Worm (Caenorhabditis elegans) whole organism, L4 larva: Measurements from ENCODE around the gene nlp-55.
A peak's percentile ranks its signal among the peaks of the same experiment; 100 is the strongest.

ENCODE experiments used
- F10B5.3 ChIP-seq: sonication (generic microtip); optimal IDR thresholded peaks from 2 replicates; lab custom pipeline; 2016; ENCODE audit warnings: mild to moderate bottlenecking, missing genetic modification characterization, missing compliant biosample characterization
- F26F4.8 ChIP-seq: fragments of 200-800 bp; sonication (Bioruptor generic); conservative IDR thresholded peaks from 2 replicates; pipeline ENCODE4 v1.3.6; 2022; ENCODE audit warnings: missing genetic modification characterization, missing compliant biosample characterization
- R02D3.7 ChIP-seq: fragments of 150-350 bp; sonication (generic microtip); optimal IDR thresholded peaks from 3 replicates; lab custom pipeline; 2014; ENCODE audit warnings: missing biosample characterization, missing genetic modification characterization
- T20F7.1 ChIP-seq: fragments of 200-800 bp; sonication (Bioruptor generic); optimal IDR thresholded peaks from 2 replicates; lab custom pipeline; 2018; ENCODE audit warnings: mild to moderate bottlenecking, missing genetic modification characterization, missing compliant biosample characterization
- Y48G9A.11 ChIP-seq: fragments of 200-800 bp; sonication (Bioruptor generic); IDR thresholded peaks from 2 replicates; pipeline ENCODE4 v1.3.6; 2022; ENCODE audit warnings: missing genetic modification reagents, missing genetic modification characterization, missing compliant biosample characterization
- Y75B8A.6 ChIP-seq: fragments of 200-800 bp; sonication (Bioruptor generic); IDR thresholded peaks from 2 replicates; pipeline ENCODE4 v1.3.6; 2022; ENCODE audit warnings: missing genetic modification reagents, missing genetic modification characterization, missing compliant biosample characterization
- attf-4 ChIP-seq: sonication (generic microtip); optimal IDR thresholded peaks from 3 replicates; lab custom pipeline; 2017; ENCODE audit warnings: missing biosample characterization, missing genetic modification characterization
- ceh-20 ChIP-seq: fragments of 200-800 bp; sonication (Bioruptor generic); IDR thresholded peaks from 2 replicates; pipeline ENCODE4 v1.3.6; 2022; ENCODE audit warnings: missing genetic modification reagents, missing genetic modification characterization, missing compliant biosample characterization
- ceh-62 ChIP-seq: sonication (generic microtip); optimal IDR thresholded peaks from 2 replicates; lab custom pipeline; 2017; ENCODE audit warnings: missing biosample characterization, missing genetic modification characterization
- ctbp-1 ChIP-seq: fragments of 200-800 bp; sonication (Bioruptor generic); IDR thresholded peaks from 2 replicates; pipeline ENCODE4 v1.3.6; 2022; ENCODE audit warnings: missing genetic modification reagents, missing genetic modification characterization, missing compliant biosample characterization
- daf-16 ChIP-seq, 3 experiments: sonication (generic microtip); optimal IDR thresholded peaks; 2 replicates each; lab custom pipeline; 2016 to 2017; ENCODE audit warnings: missing genetic modification characterization in 3 of 3, missing genetic modification reagents in 3 of 3, mild to moderate bottlenecking in 2 of 3, missing compliant biosample characterization in 2 of 3, missing biosample characterization in 1 of 3, moderate library complexity in 1 of 3
- daf-19 ChIP-seq: fragments of 200-800 bp; sonication (Bioruptor generic); conservative IDR thresholded peaks from 2 replicates; pipeline ENCODE4 v1.3.6; 2022; ENCODE audit warnings: missing genetic modification characterization, missing compliant biosample characterization
- daf-8 ChIP-seq: fragments of 200-800 bp; sonication (Bioruptor generic); IDR thresholded peaks from 2 replicates; pipeline ENCODE4 v1.3.6; 2022; ENCODE audit warnings: missing genetic modification characterization, missing compliant biosample characterization
- dpl-1 ChIP-seq: fragments of 150-350 bp; optimal IDR thresholded peaks from 2 replicates; lab custom pipeline; 2014; ENCODE audit warnings: missing biosample characterization, missing genetic modification reagents, missing genetic modification characterization
- duxl-1 ChIP-seq: sonication (generic microtip); optimal IDR thresholded peaks from 2 replicates; lab custom pipeline; 2016; ENCODE audit warnings: mild to moderate bottlenecking, missing genetic modification characterization, moderate library complexity, missing compliant biosample characterization; ENCODE audit not compliant: poor library complexity
- dve-1 ChIP-seq: sonication (generic microtip); optimal IDR thresholded peaks from 2 replicates; lab custom pipeline; 2017; ENCODE audit warnings: antibody characterized with exemption, mild to moderate bottlenecking, missing genetic modification characterization, missing compliant biosample characterization; ENCODE audit not compliant: insufficient read depth
- hif-1 ChIP-seq, 2 experiments: sonication (generic microtip); optimal IDR thresholded peaks; 2 replicates each; lab custom pipeline; 2016 to 2017; ENCODE audit warnings: missing compliant biosample characterization in 2 of 2, missing genetic modification characterization in 2 of 2, missing genetic modification reagents in 2 of 2, missing genotype in 2 of 2, mild to moderate bottlenecking in 1 of 2
- lin-38 ChIP-seq: fragments of 200-800 bp; sonication (Bioruptor generic); IDR thresholded peaks from 2 replicates; pipeline ENCODE4 v1.3.6; 2022; ENCODE audit warnings: missing genetic modification reagents, missing genetic modification characterization, missing compliant biosample characterization
- lir-3 ChIP-seq: sonication (generic microtip); optimal IDR thresholded peaks from 2 replicates; lab custom pipeline; 2016; ENCODE audit warnings: mild to moderate bottlenecking, missing genetic modification characterization, missing compliant biosample characterization
- lsy-2 ChIP-seq, 2 experiments: fragments of 150-350 bp in 1 of 2; sonication (generic microtip) in 1 of 2; optimal IDR thresholded peaks; 2 replicates each; lab custom pipeline; 2014 to 2017; ENCODE audit warnings: missing biosample characterization in 2 of 2, missing genetic modification characterization in 2 of 2
- mdt-29 ChIP-seq: fragments of 200-800 bp; sonication (Bioruptor generic); IDR thresholded peaks from 2 replicates; pipeline ENCODE4 v1.3.6; 2022; ENCODE audit warnings: missing genetic modification reagents, missing genetic modification characterization, missing compliant biosample characterization
- mep-1 ChIP-seq: fragments of 150-350 bp; sonication (generic microtip); optimal IDR thresholded peaks from 3 replicates; lab custom pipeline; 2014; ENCODE audit warnings: missing biosample characterization, missing genetic modification characterization
- mes-2 ChIP-seq: sonication (generic microtip); optimal IDR thresholded peaks from 2 replicates; lab custom pipeline; 2016; ENCODE audit warnings: missing genotype, mild to moderate bottlenecking, missing genetic modification characterization, missing compliant biosample characterization; ENCODE audit not compliant: poor library complexity, severe bottlenecking
- mxl-2 ChIP-seq: fragments of 200-800 bp; sonication (Bioruptor generic); conservative IDR thresholded peaks from 2 replicates; pipeline ENCODE4 v1.3.6; 2022; ENCODE audit warnings: missing genetic modification reagents, missing genetic modification characterization, missing compliant biosample characterization
- nhr-10 ChIP-seq: fragments of 150-350 bp; optimal IDR thresholded peaks from 2 replicates; lab custom pipeline; 2014; ENCODE audit warnings: missing biosample characterization, missing genetic modification characterization
- nhr-11 ChIP-seq: fragments of 150-350 bp; optimal IDR thresholded peaks from 2 replicates; lab custom pipeline; 2014; ENCODE audit warnings: missing biosample characterization, missing genetic modification characterization
- nhr-237 ChIP-seq: sonication (generic microtip); optimal IDR thresholded peaks from 2 replicates; lab custom pipeline; 2017; ENCODE audit warnings: missing biosample characterization, missing genetic modification characterization
- nhr-28 ChIP-seq: fragments of 150-350 bp; optimal IDR thresholded peaks from 2 replicates; lab custom pipeline; 2014; ENCODE audit warnings: missing biosample characterization, missing genetic modification characterization
- pha-4 ChIP-seq, 2 experiments: fragments of 150-350 bp in 1 of 2; fragments of 200-800 bp in 1 of 2; sonication (Bioruptor generic) in 1 of 2; IDR thresholded peaks in 1 of 2; optimal IDR thresholded peaks in 1 of 2; 2 replicates each; pipeline versions ENCODE4 v1.3.6 to Lab custom; 2014 to 2022; ENCODE audit warnings: missing genetic modification characterization in 2 of 2, missing genetic modification reagents in 2 of 2, missing biosample characterization in 1 of 2, missing compliant biosample characterization in 1 of 2
- rbr-2 ChIP-seq: sonication (generic microtip); optimal IDR thresholded peaks from 2 replicates; lab custom pipeline; 2016; ENCODE audit warnings: missing genotype, missing genetic modification characterization, missing compliant biosample characterization
- sdz-12 ChIP-seq: fragments of 200-800 bp; sonication (Bioruptor generic); optimal IDR thresholded peaks from 2 replicates; lab custom pipeline; 2018; ENCODE audit warnings: mild to moderate bottlenecking, missing genetic modification characterization, missing compliant biosample characterization
- set-16 ChIP-seq: fragments of 200-800 bp; sonication (Bioruptor generic); IDR thresholded peaks from 2 replicates; pipeline ENCODE4 v1.3.6; 2022; ENCODE audit warnings: missing genetic modification reagents, missing genetic modification characterization, missing compliant biosample characterization
- snpc-4 ChIP-seq: fragments of 150-350 bp; optimal IDR thresholded peaks from 2 replicates; lab custom pipeline; 2014; ENCODE audit warnings: missing biosample characterization, missing genetic modification characterization
- spr-3 ChIP-seq: fragments of 200-800 bp; sonication (Bioruptor generic); optimal IDR thresholded peaks from 2 replicates; lab custom pipeline; 2018; ENCODE audit warnings: mild to moderate bottlenecking, missing genetic modification characterization, missing compliant biosample characterization
- tag-97 ChIP-seq: fragments of 200-800 bp; sonication (Bioruptor generic); IDR thresholded peaks from 2 replicates; pipeline ENCODE4 v1.3.6; 2022; ENCODE audit warnings: missing genetic modification characterization, missing compliant biosample characterization
- unc-130 ChIP-seq: sonication (generic microtip); optimal IDR thresholded peaks from 2 replicates; lab custom pipeline; 2016; ENCODE audit warnings: missing genetic modification reagents, missing genetic modification characterization, missing compliant biosample characterization
- unc-39 ChIP-seq: sonication (generic microtip); optimal IDR thresholded peaks from 2 replicates; lab custom pipeline; 2017; ENCODE audit warnings: missing biosample characterization, missing genetic modification characterization
- zfp-3 ChIP-seq: fragments of 200-800 bp; sonication (Bioruptor generic); conservative IDR thresholded peaks from 2 replicates; pipeline ENCODE4 v1.3.6; 2022; ENCODE audit warnings: missing genetic modification reagents, missing genetic modification characterization, missing compliant biosample characterization
- ztf-11 ChIP-seq: fragments of 150-350 bp; optimal IDR thresholded peaks from 2 replicates; lab custom pipeline; 2014; ENCODE audit warnings: missing biosample characterization, missing genetic modification characterization

Gene nlp-55

DNA sequence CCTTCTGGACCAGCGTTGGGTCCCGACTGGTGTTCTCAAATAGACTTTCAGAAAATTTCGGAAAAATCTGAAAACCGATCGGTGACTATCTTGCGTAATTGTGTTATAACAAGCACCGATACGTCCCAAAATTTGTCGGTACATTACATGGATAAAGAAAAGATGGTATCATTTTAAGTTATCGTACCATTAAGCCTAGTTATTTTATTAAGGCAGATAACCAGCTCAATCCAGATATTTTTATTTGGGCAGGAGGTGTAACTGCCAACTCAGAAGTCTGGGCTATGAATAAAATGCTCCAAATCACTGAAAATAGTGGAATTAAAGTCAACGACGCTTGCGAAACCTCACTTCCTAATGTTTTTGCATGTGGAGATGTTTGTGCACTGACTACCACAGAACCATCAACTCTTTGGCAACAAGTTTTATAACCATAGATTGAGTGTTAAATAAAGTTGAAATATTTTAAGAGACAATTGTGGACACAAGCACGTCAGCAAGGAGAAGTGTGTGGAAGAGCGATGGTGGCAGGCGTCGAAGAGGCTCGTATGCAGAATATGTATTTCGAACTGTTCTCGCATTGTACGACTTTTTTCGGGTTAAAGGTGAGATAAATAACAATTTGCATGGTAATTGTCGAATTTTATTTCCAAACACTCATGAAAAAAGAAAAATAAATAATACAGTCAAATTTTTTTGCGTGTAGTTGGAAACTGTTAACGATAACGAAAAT lies 31.2 kb upstream of the nlp-55 start (continued):
- TF ChIP-seq tag-97 (GFP tag; lab: Robert Waterston, UW) (no peak), daf-8 (GFP tag; lab: Robert Waterston, UW) (no peak), snpc-4 (tag; lab: Kevin White, UChicago) (no peak), nhr-11 (no peak), lin-38 (GFP tag; lab: Robert Waterston, UW) (peak; percentile 57), F26F4.8 (no peak), attf-4 (no peak), Y48G9A.11 (GFP tag; lab: Robert Waterston, UW) (no peak), ceh-20 (GFP tag; lab: Robert Waterston, UW) (no peak), pha-4 (GFP tag; IDR thresholded peaks at IDR 0.05; lab: Robert Waterston, UW) (no peak), pha-4 (tag; optimal IDR thresholded peaks at IDR 0.05; lab: Kevin White, UChicago) (no peak), Y75B8A.6 (no peak), nhr-237 (tag; lab: Kevin White, UChicago) (no peak), zfp-3 (GFP tag; lab: Robert Waterston, UW) (no peak), mes-2 (tag; lab: Kevin White, UChicago) (peak; percentile 20), spr-3 (GFP tag; lab: Kevin White, UChicago) (no peak), lir-3 (tag; lab: Kevin White, UChicago) (no peak), unc-130 (no peak), ztf-11 (no peak), mdt-29 (GFP tag; lab: Robert Waterston, UW) (no peak), T20F7.1 (no peak), nhr-10 (tag; lab: Kevin White, UChicago) (no peak), ceh-62 (tag; lab: Kevin White, UChicago) (no peak)
- TF ChIP-seq, all 104 proteins: peak for 7

DNA sequence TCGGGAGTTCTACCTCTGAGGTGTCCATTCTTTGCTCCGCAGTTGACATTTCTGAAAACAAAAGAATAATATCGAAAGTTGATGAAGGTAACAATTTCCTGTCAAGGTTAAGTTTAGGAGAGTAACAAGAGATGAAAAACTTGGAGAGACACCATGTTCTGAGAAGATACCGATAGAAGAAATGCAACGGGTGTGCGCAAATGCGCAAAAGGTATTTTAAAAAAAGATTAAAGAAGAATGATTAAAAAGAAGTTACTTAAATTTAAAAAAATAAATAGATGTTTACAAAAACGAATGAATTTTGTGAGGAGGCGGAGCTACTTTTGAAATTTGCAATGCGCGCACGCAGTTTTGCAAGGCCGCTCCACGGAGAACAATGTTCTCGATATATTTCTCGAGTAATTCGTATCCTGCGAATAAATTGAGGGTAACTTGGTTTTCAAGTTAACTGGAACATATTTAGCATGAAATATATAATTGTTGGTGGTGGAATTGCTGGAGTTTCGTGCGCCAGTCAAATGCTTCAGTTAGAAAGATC lies 29.9 kb upstream of the nlp-55 start, which contains the start of the genes ran-3 and C26D10.3:
Gene ran-3, minus strand, starts transcription at position 51 of the 538 bp plus-strand sequence.
Gene C26D10.3, plus strand, starts transcription at position 385 of the 538 bp plus-strand sequence.
- TF ChIP-seq daf-16 (GFP tag; optimal IDR thresholded peaks at IDR 0.05; lab: Kevin White, UChicago) (no peak), daf-16 (tag; optimal IDR thresholded peaks at IDR 0.05; lab: Kevin White, UChicago) (peak; percentile 62), dve-1 (tag; lab: Kevin White, UChicago) (peak; percentile 21), rbr-2 (tag; lab: Kevin White, UChicago) (peak; percentile 17), nhr-28 (no peak), mes-2 (tag; lab: Kevin White, UChicago) (peak; percentile 91), hif-1 (tag; optimal IDR thresholded peaks at IDR 0.05; lab: Kevin White, UChicago) (peak in 1 of 2 experiments; percentile 13), F10B5.3 (tag; lab: Kevin White, UChicago) (no peak), lsy-2 (tag; optimal IDR thresholded peaks at IDR 0.05; lab: Kevin White, UChicago) (peak in 1 of 2 experiments; percentile 58), mep-1 (peak; percentile 42), ctbp-1 (GFP tag; lab: Robert Waterston, UW) (no peak), Y75B8A.6 (no peak), mdt-29 (GFP tag; lab: Robert Waterston, UW) (no peak), ztf-11 (no peak), sdz-12 (GFP tag; lab: Kevin White, UChicago) (no peak), unc-39 (no peak), daf-8 (GFP tag; lab: Robert Waterston, UW) (no peak), mxl-2 (no peak), snpc-4 (tag; lab: Kevin White, UChicago) (no peak), pha-4 (GFP tag; IDR thresholded peaks at IDR 0.05; lab: Robert Waterston, UW) (no peak), pha-4 (tag; optimal IDR thresholded peaks at IDR 0.05; lab: Kevin White, UChicago) (no peak), set-16 (no peak), duxl-1 (tag; lab: Kevin White, UChicago) (no peak), dpl-1 (GFP tag; lab: Kevin White, UChicago) (peak; percentile 69), daf-19 (GFP tag; lab: Robert Waterston, UW) (no peak), lin-38 (GFP tag; lab: Robert Waterston, UW) (peak; percentile 51; the same call in 1 of the 2 replicates), R02D3.7 (tag; lab: Kevin White, UChicago) (no peak)
